Worm (Caenorhabditis elegans): Measurements from ENCODE around the gene T10D4.6.

- TF ChIP-seq pqm-1 (tag; optimal IDR thresholded peaks at IDR 0.05) (no peak), lin-39 (tag; optimal IDR thresholded peaks at IDR 0.05) (no peak), nhr-12 (tag; optimal IDR thresholded peaks at IDR 0.05) (no peak), lsy-2 (tag; optimal IDR thresholded peaks at IDR 0.05) (no peak), efl-1 (optimal IDR thresholded peaks at IDR 0.05) (no peak), efl-1 (GFP tag; optimal IDR thresholded peaks at IDR 0.05 in 1 of 2) (no peak), pag-3 (tag; optimal IDR thresholded peaks at IDR 0.05; ENCODE audit: borderline replicate concordance, insufficient read depth) (no peak), snu-23 (GFP tag; optimal IDR thresholded peaks at IDR 0.05) (no peak), elt-3 (tag; optimal IDR thresholded peaks at IDR 0.05) (no peak), nhr-28 (tag; optimal IDR thresholded peaks at IDR 0.05) (no peak), egl-13 (tag; optimal IDR thresholded peaks at IDR 0.05) (no peak), ztf-11 (tag; optimal IDR thresholded peaks at IDR 0.05) (no peak), ama-1 (optimal IDR thresholded peaks at IDR 0.05) (no peak), irx-1 (tag; optimal IDR thresholded peaks at IDR 0.05) (no peak)
Observed at ce11 chrII:3123206-3123605, 4.1 kb downstream of the T10D4.6 start, which contains the start of gene srh-71.
